Fruit fly (Drosophila melanogaster): ENCODE results near the gene CG7542.

- TF ChIP-seq Ets21C (GFP tag; optimal IDR thresholded peaks at IDR 0.05): no peak
- TF ChIP-seq salr (GFP tag; optimal IDR thresholded peaks at IDR 0.05): no peak
- no peak for TF ChIP-seq CG11294 (GFP tag; IDR thresholded peaks at IDR 0.05)
- no peak for TF ChIP-seq Lpt (GFP tag; optimal IDR thresholded peaks at IDR 0.05)
- TF ChIP-seq spab (GFP tag; optimal IDR thresholded peaks at IDR 0.05): no peak
- no peak for TF ChIP-seq Sox102F (GFP tag; optimal IDR thresholded peaks at IDR 0.05)
- TF ChIP-seq fd59A (GFP tag; optimal IDR thresholded peaks at IDR 0.05): no peak
- TF ChIP-seq CG10669 (GFP tag; optimal IDR thresholded peaks at IDR 0.05): no peak
- TF ChIP-seq topi (GFP tag; optimal IDR thresholded peaks at IDR 0.05): no peak
- no peak for TF ChIP-seq Blimp-1 (GFP tag; optimal IDR thresholded peaks at IDR 0.05)
- no peak for TF ChIP-seq ss (GFP tag; optimal IDR thresholded peaks at IDR 0.05)
- TF ChIP-seq OdsH (GFP tag; optimal IDR thresholded peaks at IDR 0.05): no peak
- TF ChIP-seq cyc (GFP tag; optimal IDR thresholded peaks at IDR 0.05): no peak
Observed at dm6 chr3L:17595810-17596561, 46.4 kb downstream of the CG7542 start.
